Worm (Caenorhabditis elegans) whole organism, L4 larva: ENCODE measurements around the gene H35B03.2.

Experiments
- F10B5.3 ChIP-seq: sonication (generic microtip); optimal IDR thresholded peaks from 2 replicates; lab custom pipeline; 2016; ENCODE audit warnings: mild to moderate bottlenecking, missing genetic modification characterization, missing compliant biosample characterization
- Y48G9A.11 ChIP-seq: fragments of 200-800 bp; sonication (Bioruptor generic); IDR thresholded peaks from 2 replicates; pipeline ENCODE4 v1.3.6; 2022; ENCODE audit warnings: missing genetic modification reagents, missing genetic modification characterization, missing compliant biosample characterization
- ZK337.2 ChIP-seq: fragments of 200-800 bp; sonication (Bioruptor generic); IDR thresholded peaks from 2 replicates; pipeline ENCODE4 v1.3.6; 2022; ENCODE audit warnings: missing genetic modification reagents, missing genetic modification characterization, missing compliant biosample characterization
- aha-1 ChIP-seq: fragments of 150-350 bp; peaks from one replicate; lab custom pipeline; 2014; ENCODE audit warnings: missing biosample characterization, missing genetic modification characterization
- arid-1 ChIP-seq: fragments of 200-800 bp; sonication (Bioruptor generic); conservative IDR thresholded peaks from 2 replicates; pipeline ENCODE4 v1.3.6; 2022; ENCODE audit warnings: missing genetic modification reagents, missing genetic modification characterization, missing compliant biosample characterization
- attf-4 ChIP-seq: sonication (generic microtip); optimal IDR thresholded peaks from 3 replicates; lab custom pipeline; 2017; ENCODE audit warnings: missing biosample characterization, missing genetic modification characterization
- daf-12 ChIP-seq: fragments of 150-350 bp; optimal IDR thresholded peaks from 2 replicates; lab custom pipeline; 2014; ENCODE audit warnings: missing biosample characterization, missing genetic modification reagents, missing genetic modification characterization
- daf-8 ChIP-seq: fragments of 200-800 bp; sonication (Bioruptor generic); IDR thresholded peaks from 2 replicates; pipeline ENCODE4 v1.3.6; 2022; ENCODE audit warnings: missing genetic modification characterization, missing compliant biosample characterization
- dmd-8 ChIP-seq: fragments of 200-800 bp; sonication (Bioruptor generic); IDR thresholded peaks from 2 replicates; pipeline ENCODE4 v1.3.6; 2022; ENCODE audit warnings: missing genetic modification characterization, missing compliant biosample characterization
- dpl-1 ChIP-seq: fragments of 150-350 bp; optimal IDR thresholded peaks from 2 replicates; lab custom pipeline; 2014; ENCODE audit warnings: missing biosample characterization, missing genetic modification reagents, missing genetic modification characterization
- dve-1 ChIP-seq: sonication (generic microtip); optimal IDR thresholded peaks from 2 replicates; lab custom pipeline; 2017; ENCODE audit warnings: antibody characterized with exemption, mild to moderate bottlenecking, missing genetic modification characterization, missing compliant biosample characterization; ENCODE audit not compliant: insufficient read depth
- hlh-11 ChIP-seq: fragments of 200-800 bp; sonication (Bioruptor generic); optimal IDR thresholded peaks from 2 replicates; lab custom pipeline; 2018; ENCODE audit warnings: mild to moderate bottlenecking, missing genetic modification characterization, missing compliant biosample characterization
- hmg-1.1 ChIP-seq: fragments of 200-800 bp; sonication (Bioruptor generic); IDR thresholded peaks from 2 replicates; pipeline ENCODE4 v1.3.6; 2022; ENCODE audit warnings: missing genetic modification reagents, missing genetic modification characterization, missing compliant biosample characterization
- jun-1 ChIP-seq: fragments of 150-350 bp; optimal IDR thresholded peaks from 2 replicates; lab custom pipeline; 2014; ENCODE audit warnings: missing biosample characterization, missing genetic modification reagents, missing genetic modification characterization
- lim-7 ChIP-seq: fragments of 200-800 bp; sonication (Bioruptor generic); IDR thresholded peaks from 2 replicates; pipeline ENCODE4 v1.3.6; 2022; ENCODE audit warnings: missing genetic modification characterization, missing compliant biosample characterization
- lin-1 ChIP-seq: fragments of 200-800 bp; sonication (Bioruptor generic); IDR thresholded peaks from 2 replicates; pipeline ENCODE4 v1.3.6; 2022; ENCODE audit warnings: missing genetic modification reagents, missing genetic modification characterization, missing compliant biosample characterization
- lir-3 ChIP-seq: sonication (generic microtip); optimal IDR thresholded peaks from 2 replicates; lab custom pipeline; 2016; ENCODE audit warnings: mild to moderate bottlenecking, missing genetic modification characterization, missing compliant biosample characterization
- mdt-29 ChIP-seq: fragments of 200-800 bp; sonication (Bioruptor generic); IDR thresholded peaks from 2 replicates; pipeline ENCODE4 v1.3.6; 2022; ENCODE audit warnings: missing genetic modification reagents, missing genetic modification characterization, missing compliant biosample characterization
- mep-1 ChIP-seq: fragments of 150-350 bp; sonication (generic microtip); optimal IDR thresholded peaks from 3 replicates; lab custom pipeline; 2014; ENCODE audit warnings: missing biosample characterization, missing genetic modification characterization
- mes-2 ChIP-seq: sonication (generic microtip); optimal IDR thresholded peaks from 2 replicates; lab custom pipeline; 2016; ENCODE audit warnings: missing genotype, mild to moderate bottlenecking, missing genetic modification characterization, missing compliant biosample characterization; ENCODE audit not compliant: poor library complexity, severe bottlenecking
- mxl-2 ChIP-seq: fragments of 200-800 bp; sonication (Bioruptor generic); conservative IDR thresholded peaks from 2 replicates; pipeline ENCODE4 v1.3.6; 2022; ENCODE audit warnings: missing genetic modification reagents, missing genetic modification characterization, missing compliant biosample characterization
- mxl-3 ChIP-seq: fragments of 200-800 bp; sonication (Bioruptor generic); optimal IDR thresholded peaks from 2 replicates; lab custom pipeline; 2018; ENCODE audit warnings: mild to moderate bottlenecking, missing genetic modification characterization, missing compliant biosample characterization
- nhr-11 ChIP-seq: fragments of 150-350 bp; optimal IDR thresholded peaks from 2 replicates; lab custom pipeline; 2014; ENCODE audit warnings: missing biosample characterization, missing genetic modification characterization
- nhr-25 ChIP-seq: sonication (generic microtip); optimal IDR thresholded peaks from 2 replicates; lab custom pipeline; 2017; ENCODE audit warnings: missing genetic modification characterization, mild to moderate bottlenecking, missing compliant biosample characterization, antibody characterized with exemption, moderate library complexity, borderline replicate concordance; ENCODE audit not compliant: insufficient read depth
- nhr-28 ChIP-seq: fragments of 150-350 bp; optimal IDR thresholded peaks from 2 replicates; lab custom pipeline; 2014; ENCODE audit warnings: missing biosample characterization, missing genetic modification characterization
- nhr-48 ChIP-seq: sonication (generic microtip); optimal IDR thresholded peaks from 2 replicates; lab custom pipeline; 2016; ENCODE audit warnings: mild to moderate bottlenecking, missing genetic modification characterization, missing compliant biosample characterization
- nhr-76 ChIP-seq: fragments of 150-350 bp; optimal IDR thresholded peaks from 2 replicates; lab custom pipeline; 2014; ENCODE audit warnings: missing biosample characterization, missing genetic modification characterization
- nhr-77 ChIP-seq: fragments of 150-350 bp; optimal IDR thresholded peaks from 2 replicates; lab custom pipeline; 2014; ENCODE audit warnings: missing biosample characterization, missing genetic modification characterization
- pha-4 ChIP-seq, 2 experiments: fragments of 150-350 bp in 1 of 2; fragments of 200-800 bp in 1 of 2; sonication (Bioruptor generic) in 1 of 2; IDR thresholded peaks in 1 of 2; optimal IDR thresholded peaks in 1 of 2; 2 replicates each; pipeline versions ENCODE4 v1.3.6 to Lab custom; 2014 to 2022; ENCODE audit warnings: missing genetic modification characterization in 2 of 2, missing genetic modification reagents in 2 of 2, missing biosample characterization in 1 of 2, missing compliant biosample characterization in 1 of 2
- php-3 ChIP-seq: fragments of 200-800 bp; sonication (Bioruptor generic); IDR thresholded peaks from 2 replicates; pipeline ENCODE4 v1.3.6; 2022; ENCODE audit warnings: missing genetic modification reagents, missing genetic modification characterization, missing compliant biosample characterization
- pqm-1 ChIP-seq: sonication (generic microtip); optimal IDR thresholded peaks from 2 replicates; lab custom pipeline; 2017; ENCODE audit warnings: missing biosample characterization, missing genetic modification characterization
- saeg-2 ChIP-seq: fragments of 200-800 bp; sonication (Bioruptor generic); IDR thresholded peaks from 2 replicates; pipeline ENCODE4 v1.3.6; 2022; ENCODE audit warnings: missing genetic modification reagents, missing genetic modification characterization, missing compliant biosample characterization
- sdz-12 ChIP-seq: fragments of 200-800 bp; sonication (Bioruptor generic); optimal IDR thresholded peaks from 2 replicates; lab custom pipeline; 2018; ENCODE audit warnings: mild to moderate bottlenecking, missing genetic modification characterization, missing compliant biosample characterization
- skn-1 ChIP-seq: fragments of 150-350 bp; optimal IDR thresholded peaks from 2 replicates; lab custom pipeline; 2014; ENCODE audit warnings: missing biosample characterization, missing genetic modification characterization
- snpc-1.2 ChIP-seq: fragments of 200-800 bp; sonication (Bioruptor generic); IDR thresholded peaks from 2 replicates; pipeline ENCODE4 v1.3.6; 2022; ENCODE audit warnings: missing genetic modification reagents, missing genetic modification characterization, missing compliant biosample characterization
- snpc-4 ChIP-seq: fragments of 150-350 bp; optimal IDR thresholded peaks from 2 replicates; lab custom pipeline; 2014; ENCODE audit warnings: missing biosample characterization, missing genetic modification characterization
- tag-97 ChIP-seq: fragments of 200-800 bp; sonication (Bioruptor generic); IDR thresholded peaks from 2 replicates; pipeline ENCODE4 v1.3.6; 2022; ENCODE audit warnings: missing genetic modification characterization, missing compliant biosample characterization
- tra-1 ChIP-seq: fragments of 200-800 bp; sonication (Bioruptor generic); IDR thresholded peaks from 2 replicates; pipeline ENCODE4 v1.3.6; 2022; ENCODE audit warnings: missing genetic modification reagents, missing genetic modification characterization, missing compliant biosample characterization
- unc-130 ChIP-seq: sonication (generic microtip); optimal IDR thresholded peaks from 2 replicates; lab custom pipeline; 2016; ENCODE audit warnings: missing genetic modification reagents, missing genetic modification characterization, missing compliant biosample characterization
- unc-62 ChIP-seq, 3 experiments: fragments of 150-350 bp in 1 of 3; sonication (generic microtip); optimal IDR thresholded peaks in 2 of 3; peaks in 1 of 3; 1 replicate in 1 of 3; 2 replicates in 2 of 3; lab custom pipeline; 2014 to 2017; ENCODE audit warnings: missing biosample characterization in 3 of 3, missing genetic modification characterization in 3 of 3, missing genetic modification reagents in 3 of 3, missing genotype in 1 of 3
- zip-11 ChIP-seq: fragments of 200-800 bp; sonication (Bioruptor generic); IDR thresholded peaks from 2 replicates; pipeline ENCODE4 v1.3.6; 2022; ENCODE audit warnings: missing genetic modification characterization, missing compliant biosample characterization

Gene H35B03.2

DNA sequence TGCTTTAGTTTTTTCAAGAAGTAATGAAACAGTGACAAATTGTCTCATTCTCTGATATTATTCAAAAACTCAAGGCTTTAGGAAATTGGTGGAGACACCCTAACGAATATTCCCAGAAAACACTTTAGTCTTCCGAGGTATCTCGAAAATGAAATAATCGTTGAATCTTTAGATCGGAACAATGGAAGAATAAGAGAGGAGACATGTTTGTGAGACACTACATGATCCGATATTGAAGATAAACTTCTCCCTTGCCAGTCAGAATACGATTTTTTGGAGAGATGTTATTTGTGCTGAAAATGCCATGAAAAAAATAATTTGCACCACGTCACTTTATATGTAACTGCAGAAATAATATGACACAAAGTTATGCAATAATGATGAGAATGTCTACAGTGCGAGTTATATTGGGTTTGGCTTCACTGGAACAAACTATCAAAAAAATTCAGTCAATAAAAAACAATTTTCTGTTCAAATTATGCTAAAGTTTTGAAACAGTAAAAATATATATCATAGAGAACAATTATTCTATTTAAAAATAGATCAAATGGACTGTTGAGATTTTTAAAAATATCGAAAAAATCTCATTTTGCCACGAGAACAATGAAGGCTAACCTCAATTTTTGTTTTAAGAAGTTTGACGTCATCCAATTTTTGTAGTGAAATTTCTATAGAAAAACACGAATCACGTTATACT is 29.9 kb upstream of the H35B03.2 start:
- TF ChIP-seq aha-1 (peak; percentile 98), saeg-2 (GFP tag; lab: Robert Waterston, UW) (no peak), unc-62 (GFP tag; optimal IDR thresholded peaks at IDR 0.05 in 1 of 2; lab: Kevin White, UChicago) (peak in 1 of 2 experiments; percentile 90), unc-62 (tag; optimal IDR thresholded peaks at IDR 0.05; lab: Kevin White, UChicago) (no peak)

DNA sequence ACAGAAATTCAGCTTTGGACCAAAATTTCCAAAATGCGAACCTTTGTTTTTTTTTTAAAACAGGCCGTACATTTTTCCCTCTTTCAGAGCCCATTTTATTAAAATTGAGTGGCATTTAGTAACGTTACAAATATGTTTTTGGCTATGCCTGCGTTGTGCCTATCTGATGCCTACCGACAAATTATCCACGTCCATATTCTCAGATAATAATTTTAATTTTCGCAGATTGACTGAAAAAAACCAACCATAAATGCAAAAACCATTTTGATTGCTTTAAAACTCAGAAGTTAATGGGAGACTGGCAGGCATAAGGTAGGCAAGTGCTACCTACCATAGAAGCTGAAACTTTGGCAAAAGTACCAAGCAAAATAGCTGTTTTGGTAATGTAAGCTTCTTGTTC is 29.2 kb upstream of the H35B03.2 start:
- no peak for TF ChIP-seq daf-8 (GFP tag; lab: Robert Waterston, UW)
- no peak for TF ChIP-seq F10B5.3 (tag; lab: Kevin White, UChicago)
- no peak for TF ChIP-seq dmd-8
- TF ChIP-seq aha-1 = peak; percentile 92
- TF ChIP-seq pha-4 (GFP tag; IDR thresholded peaks at IDR 0.05; lab: Robert Waterston, UW) = no peak
- TF ChIP-seq pha-4 (tag; optimal IDR thresholded peaks at IDR 0.05; lab: Kevin White, UChicago) = no peak

DNA sequence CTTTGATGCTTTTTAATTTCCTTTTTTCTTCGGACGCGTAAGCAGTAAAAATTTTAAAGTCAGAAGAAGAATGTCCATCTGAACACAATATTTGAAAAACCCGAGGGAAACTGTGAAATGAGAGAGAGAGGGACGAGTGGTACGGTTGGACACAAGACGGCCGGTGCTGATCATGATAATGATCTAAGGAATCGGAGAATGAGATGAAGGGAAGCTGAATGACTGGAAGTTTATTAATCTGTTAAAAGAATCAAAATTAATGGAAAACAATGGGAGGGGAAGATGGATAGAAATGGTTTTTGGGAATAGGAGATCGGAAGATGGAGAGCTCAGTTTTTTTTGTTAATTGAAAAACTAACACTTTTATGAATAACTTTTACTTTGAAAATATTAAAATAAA is 27.2 kb upstream of the H35B03.2 start:
- TF ChIP-seq dpl-1 (no peak), lin-1 (GFP tag; lab: Robert Waterston, UW) (no peak), tra-1 (no peak), lir-3 (tag; lab: Kevin White, UChicago) (no peak), arid-1 (GFP tag; lab: Robert Waterston, UW) (no peak), attf-4 (tag; lab: Kevin White, UChicago) (no peak), php-3 (no peak), lim-7 (GFP tag; lab: Robert Waterston, UW) (no peak), nhr-25 (tag; lab: Kevin White, UChicago) (no peak), nhr-11 (tag; lab: Kevin White, UChicago) (no peak), sdz-12 (GFP tag; lab: Kevin White, UChicago) (no peak), mes-2 (tag; lab: Kevin White, UChicago) (no peak), pha-4 (GFP tag; IDR thresholded peaks at IDR 0.05; lab: Robert Waterston, UW) (no peak), pha-4 (tag; optimal IDR thresholded peaks at IDR 0.05; lab: Kevin White, UChicago) (no peak), tag-97 (GFP tag; lab: Robert Waterston, UW) (no peak), unc-130 (GFP tag; lab: Kevin White, UChicago) (no peak), skn-1 (tag; lab: Kevin White, UChicago) (no peak), daf-12 (no peak), hmg-1.1 (no peak)

DNA sequence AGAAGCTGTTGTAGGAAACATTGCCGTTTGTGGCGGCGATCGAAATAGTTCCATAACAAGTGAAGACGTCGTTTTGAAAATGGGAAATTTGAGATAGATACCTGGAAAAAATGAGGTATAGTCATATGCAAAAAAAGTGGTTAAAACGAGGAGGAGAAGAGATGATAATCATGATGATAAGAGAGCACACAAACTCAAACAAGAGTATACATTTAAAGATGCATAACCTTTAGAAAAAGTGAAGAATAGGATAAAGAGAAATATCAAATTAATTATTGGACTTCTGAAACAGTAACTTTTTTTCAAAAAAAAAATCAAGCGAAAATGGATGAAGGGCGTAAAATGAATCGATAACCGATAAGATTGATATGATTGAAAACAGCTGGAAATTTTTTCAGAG is 26.3 kb upstream of the H35B03.2 start, which contains the start of gene nhr-46:
Gene nhr-46, minus strand, starts transcription at position 101 of the 400 bp plus-strand sequence.
- TF ChIP-seq nhr-11 (tag; lab: Kevin White, UChicago) (no peak), snpc-1.2 (GFP tag; lab: Robert Waterston, UW) (no peak), unc-130 (GFP tag; lab: Kevin White, UChicago) (no peak)

DNA sequence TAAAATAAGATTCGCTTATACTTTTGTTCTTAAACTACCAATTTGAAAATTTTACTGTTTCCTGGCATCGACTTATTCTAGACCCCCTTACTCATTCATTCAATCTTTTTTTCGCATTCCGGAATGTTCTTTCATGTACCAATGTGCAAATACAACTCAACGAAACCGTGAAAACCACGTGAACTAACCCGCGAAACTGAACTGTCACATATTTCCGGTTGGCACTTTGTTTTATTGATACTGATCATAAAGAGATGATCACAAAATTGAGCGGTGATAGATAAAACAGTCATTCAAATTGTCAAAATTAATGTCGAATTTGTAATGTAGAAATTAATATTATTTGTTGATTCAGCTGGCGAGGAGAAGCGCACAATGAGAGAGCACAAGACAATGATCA is 24.4 kb upstream of the H35B03.2 start:
- TF ChIP-seq snpc-4 (tag; lab: Kevin White, UChicago) (no peak), mdt-29 (peak; percentile 23; the same call in 1 of the 2 replicates), jun-1 (tag; lab: Kevin White, UChicago) (no peak), nhr-28 (tag; lab: Kevin White, UChicago) (peak; percentile 56), hmg-1.1 (no peak), mep-1 (tag; lab: Kevin White, UChicago) (no peak), Y48G9A.11 (GFP tag; lab: Robert Waterston, UW) (no peak), dve-1 (peak; percentile 87), pqm-1 (tag; lab: Kevin White, UChicago) (peak; percentile 49), dpl-1 (peak; percentile 1), hlh-11 (peak; percentile 80), nhr-76 (tag; lab: Kevin White, UChicago) (no peak), nhr-11 (tag; lab: Kevin White, UChicago) (no peak), mxl-3 (GFP tag; lab: Kevin White, UChicago) (no peak), nhr-77 (tag; lab: Kevin White, UChicago) (peak; percentile 26), nhr-48 (peak; percentile 82), zip-11 (GFP tag; lab: Robert Waterston, UW) (no peak), ZK337.2 (GFP tag; lab: Robert Waterston, UW) (no peak), pha-4 (GFP tag; IDR thresholded peaks at IDR 0.05; lab: Robert Waterston, UW) (0 out of 2 replicates have a peak, but pooled peaks have one; percentile 18), pha-4 (tag; optimal IDR thresholded peaks at IDR 0.05; lab: Kevin White, UChicago) (no peak), mxl-2 (peak; percentile 94)
